Worm (Caenorhabditis elegans) whole organism, L1 larva: ENCODE results near the gene C50E10.2.

Experiments
- ama-1 ChIP-seq: fragments of 150-350 bp; optimal IDR thresholded peaks from 2 replicates; lab custom pipeline; 2014
- ceh-63 ChIP-seq: fragments of 200-800 bp; sonication (Bioruptor generic); optimal IDR thresholded peaks from 2 replicates; lab custom pipeline; 2018; ENCODE audit warnings: mild to moderate bottlenecking, missing genetic modification characterization, missing compliant biosample characterization
- lin-39 ChIP-seq: fragments of 150-350 bp; optimal IDR thresholded peaks from 2 replicates; lab custom pipeline; 2014; ENCODE audit warnings: missing biosample characterization, missing genetic modification reagents, missing genetic modification characterization
- mep-1 ChIP-seq: fragments of 150-350 bp; optimal IDR thresholded peaks from 2 replicates; lab custom pipeline; 2014; ENCODE audit warnings: missing biosample characterization, missing genetic modification characterization
- nhr-12 ChIP-seq: sonication (generic microtip); optimal IDR thresholded peaks from 2 replicates; lab custom pipeline; 2017; ENCODE audit warnings: missing biosample characterization, missing genetic modification characterization
- pqm-1 ChIP-seq: sonication (generic microtip); optimal IDR thresholded peaks from 3 replicates; lab custom pipeline; 2017; ENCODE audit warnings: missing biosample characterization, missing genetic modification characterization
- sptf-1 ChIP-seq: fragments of 150-350 bp; optimal IDR thresholded peaks from 2 replicates; lab custom pipeline; 2014; ENCODE audit warnings: missing biosample characterization, missing genetic modification characterization
- tbx-2 ChIP-seq: sonication (generic microtip); optimal IDR thresholded peaks from 2 replicates; lab custom pipeline; 2016; ENCODE audit warnings: missing genetic modification characterization, missing compliant biosample characterization
- unc-130 ChIP-seq: fragments of 150-350 bp; optimal IDR thresholded peaks from 2 replicates; lab custom pipeline; 2017; ENCODE audit warnings: missing biosample characterization, missing genetic modification characterization, inconsistent platforms
- unc-30 ChIP-seq: sonication (generic microtip); optimal IDR thresholded peaks from 2 replicates; lab custom pipeline; 2017; ENCODE audit warnings: missing biosample characterization, missing genetic modification characterization

ce11 chrII:12274944-12275343 is 34.6 kb downstream of the C50E10.2 start, which contains the start of gene Y57A10A.27:
- TF ChIP-seq unc-30 (tag; lab: Kevin White, UChicago) = no peak
- no peak for TF ChIP-seq sptf-1 (tag; lab: Kevin White, UChicago)
- no peak for TF ChIP-seq lin-39 (tag; lab: Kevin White, UChicago)
- TF ChIP-seq ceh-63 (GFP tag; lab: Kevin White, UChicago) = no peak
- TF ChIP-seq ama-1 (lab: Kevin White, UChicago) = no peak
- TF ChIP-seq tbx-2 (tag; lab: Kevin White, UChicago) = no peak
- no peak for TF ChIP-seq pqm-1 (tag; lab: Kevin White, UChicago)
- no peak for TF ChIP-seq mep-1 (tag; lab: Kevin White, UChicago)
- no peak for TF ChIP-seq unc-130 (tag; lab: Kevin White, UChicago)
- TF ChIP-seq nhr-12 (tag; lab: Kevin White, UChicago) = no peak
